Fruit fly (Drosophila melanogaster): Measurements from ENCODE around the gene CG7990.
A peak's percentile ranks its signal among the peaks of the same experiment; 100 is the strongest.

CG7990 gene

dm6 chrX:19153288-19154130 is 48.3 kb downstream of the CG7990 start:
- TF ChIP-seq EcR (GFP tag; optimal IDR thresholded peaks at IDR 0.05) = no peak
- no peak for TF ChIP-seq usp (GFP tag; optimal IDR thresholded peaks at IDR 0.05)
- peak; percentile 77 for TF ChIP-seq Dll (optimal IDR thresholded peaks at IDR 0.05)
- no peak for TF ChIP-seq pan (optimal IDR thresholded peaks at IDR 0.05)
- no peak for TF ChIP-seq psq (optimal IDR thresholded peaks at IDR 0.05)
- no peak for TF ChIP-seq CG8478 (optimal IDR thresholded peaks at IDR 0.05)

DNA sequence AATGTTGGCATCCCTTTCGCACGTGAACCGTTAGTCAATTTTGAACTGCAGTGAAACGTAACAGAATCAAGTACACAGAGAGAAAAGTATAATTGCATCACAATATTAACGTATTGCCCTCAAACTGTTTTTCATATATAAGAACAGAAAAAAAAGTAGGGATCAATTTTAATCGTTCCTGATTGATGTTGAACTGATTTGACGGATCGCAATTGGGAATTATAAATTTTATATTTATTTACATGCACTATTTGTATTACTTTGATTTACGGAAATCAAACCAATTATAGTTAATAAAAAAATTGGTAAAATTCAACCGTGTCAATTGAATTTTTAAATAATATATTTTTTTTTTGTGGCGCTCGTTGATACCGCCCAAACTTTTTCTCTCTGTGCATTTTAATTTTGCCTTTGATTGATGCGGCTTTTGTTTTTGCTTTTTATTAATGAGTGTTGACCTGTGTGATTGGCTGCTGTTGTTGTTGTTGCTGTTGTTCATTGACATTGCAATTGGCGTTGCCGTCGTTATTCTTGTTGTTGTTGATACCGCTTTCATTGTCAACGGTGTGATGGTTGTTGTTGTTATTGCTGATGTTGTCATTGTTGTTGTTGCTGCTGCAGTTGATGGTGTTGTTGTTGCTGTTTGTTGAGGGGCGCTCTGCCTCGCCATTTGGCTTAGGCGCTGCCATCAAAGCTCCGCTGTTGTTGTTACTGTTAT is 49.0 kb downstream of the CG7990 start:
- TF ChIP-seq psq (optimal IDR thresholded peaks at IDR 0.05) = no peak
- TF ChIP-seq CG8478 (optimal IDR thresholded peaks at IDR 0.05) = no peak
- no peak for TF ChIP-seq usp (GFP tag; optimal IDR thresholded peaks at IDR 0.05)

dm6 chrX:19149511-19149876 is 52.3 kb downstream of the CG7990 start:
- TF ChIP-seq Dll (optimal IDR thresholded peaks at IDR 0.05) (no peak), EcR (GFP tag; optimal IDR thresholded peaks at IDR 0.05) (no peak), pan (optimal IDR thresholded peaks at IDR 0.05) (no peak), usp (GFP tag; optimal IDR thresholded peaks at IDR 0.05) (no peak), psq (optimal IDR thresholded peaks at IDR 0.05) (no peak), CG8478 (optimal IDR thresholded peaks at IDR 0.05) (no peak)

DNA sequence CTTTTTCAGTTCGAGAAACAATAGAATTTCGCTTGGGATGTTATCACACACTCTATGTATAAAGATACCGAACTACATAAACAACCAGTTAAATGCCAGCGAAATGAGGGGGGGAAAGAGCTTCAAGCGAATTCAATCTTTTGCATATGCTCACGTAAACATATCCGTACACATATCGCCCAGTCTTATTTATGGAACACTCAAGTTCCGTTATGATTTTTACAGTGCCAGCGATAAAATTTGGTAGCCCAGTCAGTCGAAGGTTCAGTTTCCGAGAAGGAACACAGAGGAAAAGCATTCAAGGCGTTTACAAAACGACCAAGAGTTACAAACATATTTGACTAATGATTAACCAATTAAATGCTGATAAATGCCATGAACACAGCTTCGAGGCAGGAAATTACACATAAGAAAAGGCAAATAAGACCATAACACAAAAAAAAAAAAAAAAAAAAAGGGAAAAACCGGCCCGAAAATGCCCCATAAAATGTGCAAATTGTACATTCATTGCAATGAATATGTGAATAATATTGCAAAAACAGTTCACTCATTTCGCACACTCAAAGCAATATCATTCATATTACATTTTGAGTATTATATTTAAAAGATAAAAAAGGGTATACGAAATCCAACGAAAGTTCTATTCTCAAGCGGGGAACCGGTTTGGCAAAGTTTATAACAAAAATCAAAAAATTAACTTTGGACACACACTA is 52.8 kb downstream of the CG7990 start:
- no peak for TF ChIP-seq CG8478 (optimal IDR thresholded peaks at IDR 0.05)
- TF ChIP-seq psq (optimal IDR thresholded peaks at IDR 0.05) = no peak
- no peak for TF ChIP-seq Dll (optimal IDR thresholded peaks at IDR 0.05)
- TF ChIP-seq pan (optimal IDR thresholded peaks at IDR 0.05) = no peak
- no peak for TF ChIP-seq EcR (GFP tag; optimal IDR thresholded peaks at IDR 0.05)
- no peak for TF ChIP-seq usp (GFP tag; optimal IDR thresholded peaks at IDR 0.05)

- TF ChIP-seq psq (optimal IDR thresholded peaks at IDR 0.05) (no peak), EcR (GFP tag; optimal IDR thresholded peaks at IDR 0.05) (no peak), pan (optimal IDR thresholded peaks at IDR 0.05) (no peak), CG8478 (optimal IDR thresholded peaks at IDR 0.05) (no peak)
Measured at dm6 chrX:19147939-19148641, 53.7 kb downstream of the CG7990 start.

DNA sequence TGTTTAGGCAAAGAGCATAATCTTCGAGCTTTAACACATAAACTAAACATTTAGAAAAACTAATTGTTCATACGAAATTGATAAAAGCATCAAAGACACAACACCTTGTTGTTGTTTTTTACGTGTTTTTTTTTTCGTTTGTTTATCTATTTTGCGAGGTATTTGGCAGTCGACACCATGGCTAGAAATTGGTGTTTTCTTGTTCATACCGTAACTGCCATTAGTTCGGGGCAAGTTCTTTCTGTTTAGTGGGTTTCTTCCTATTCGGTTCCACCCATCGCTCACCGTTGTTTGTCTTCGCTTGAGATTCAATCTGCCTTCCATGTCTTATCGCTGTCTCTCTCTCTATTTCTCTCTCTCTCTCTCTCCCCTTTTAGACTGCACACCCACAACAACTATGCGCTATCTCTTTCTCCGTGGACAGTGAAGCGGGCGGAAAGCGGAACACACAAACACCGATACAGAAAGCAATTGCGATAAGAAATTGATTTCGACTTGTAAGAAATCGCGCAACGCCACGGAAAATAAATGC is 55.3 kb downstream of the CG7990 start:
- TF ChIP-seq CG8478 (optimal IDR thresholded peaks at IDR 0.05) (no peak), pan (optimal IDR thresholded peaks at IDR 0.05) (peak; percentile 50), usp (GFP tag; optimal IDR thresholded peaks at IDR 0.05) (no peak), psq (optimal IDR thresholded peaks at IDR 0.05) (no peak)
